Worm (Caenorhabditis elegans) whole organism, L1 larva: ENCODE data around the gene fbxc-55.

Source experiments
- ama-1 ChIP-seq: fragments of 150-350 bp; optimal IDR thresholded peaks from 2 replicates; lab custom pipeline; 2014
- lin-13 ChIP-seq: fragments of 150-350 bp; optimal IDR thresholded peaks from 2 replicates; lab custom pipeline; 2014; ENCODE audit warnings: missing biosample characterization, missing genetic modification reagents, missing genetic modification characterization
- lsy-2 ChIP-seq, 2 experiments: fragments of 150-350 bp; optimal IDR thresholded peaks; 2 replicates each; lab custom pipeline; 2014; ENCODE audit warnings: missing biosample characterization in 2 of 2, missing genetic modification characterization in 2 of 2
- pax-3 ChIP-seq: fragments of 200-800 bp; sonication (Bioruptor generic); optimal IDR thresholded peaks from 2 replicates; lab custom pipeline; 2018; ENCODE audit warnings: mild to moderate bottlenecking, missing genetic modification characterization, moderate library complexity, missing compliant biosample characterization
- ztf-11 ChIP-seq, 2 experiments: sonication (generic microtip); optimal IDR thresholded peaks; 2 replicates each; lab custom pipeline; 2016 to 2017; ENCODE audit warnings: missing genetic modification characterization in 2 of 2, missing biosample characterization in 1 of 2, missing compliant biosample characterization in 1 of 2

DNA sequence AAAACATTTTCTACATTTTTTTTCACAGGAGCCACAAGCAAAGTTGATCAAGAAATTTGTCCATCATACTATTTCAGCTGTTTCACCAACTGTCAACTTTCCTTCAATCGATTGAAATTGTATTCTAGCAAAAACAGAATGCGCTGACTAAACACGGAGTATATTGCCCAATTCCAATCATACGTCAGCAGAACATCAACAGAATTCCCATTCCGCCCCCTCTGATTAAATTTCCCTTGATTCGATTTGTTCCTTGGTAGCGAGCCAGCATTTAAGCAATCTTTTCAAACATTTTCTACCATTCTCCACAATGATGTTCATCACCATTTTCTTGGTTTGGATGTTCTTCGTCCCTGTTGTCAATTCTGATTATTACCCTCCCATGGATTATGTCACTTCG is 24.1 kb downstream of the fbxc-55 start, which contains the start of gene T10D4.15:
- TF ChIP-seq lsy-2 (tag; optimal IDR thresholded peaks at IDR 0.05; lab: Kevin White, UChicago): no peak
- TF ChIP-seq lin-13 (GFP tag; lab: Kevin White, UChicago): no peak
- no peak for TF ChIP-seq ama-1 (lab: Kevin White, UChicago)
- no peak for TF ChIP-seq pax-3 (tag; lab: Kevin White, UChicago)
- TF ChIP-seq ztf-11 (tag; optimal IDR thresholded peaks at IDR 0.05; lab: Kevin White, UChicago): no peak
